Fruit fly (Drosophila melanogaster): ENCODE results near the gene Ggt-1.

Ggt-1 gene

DNA sequence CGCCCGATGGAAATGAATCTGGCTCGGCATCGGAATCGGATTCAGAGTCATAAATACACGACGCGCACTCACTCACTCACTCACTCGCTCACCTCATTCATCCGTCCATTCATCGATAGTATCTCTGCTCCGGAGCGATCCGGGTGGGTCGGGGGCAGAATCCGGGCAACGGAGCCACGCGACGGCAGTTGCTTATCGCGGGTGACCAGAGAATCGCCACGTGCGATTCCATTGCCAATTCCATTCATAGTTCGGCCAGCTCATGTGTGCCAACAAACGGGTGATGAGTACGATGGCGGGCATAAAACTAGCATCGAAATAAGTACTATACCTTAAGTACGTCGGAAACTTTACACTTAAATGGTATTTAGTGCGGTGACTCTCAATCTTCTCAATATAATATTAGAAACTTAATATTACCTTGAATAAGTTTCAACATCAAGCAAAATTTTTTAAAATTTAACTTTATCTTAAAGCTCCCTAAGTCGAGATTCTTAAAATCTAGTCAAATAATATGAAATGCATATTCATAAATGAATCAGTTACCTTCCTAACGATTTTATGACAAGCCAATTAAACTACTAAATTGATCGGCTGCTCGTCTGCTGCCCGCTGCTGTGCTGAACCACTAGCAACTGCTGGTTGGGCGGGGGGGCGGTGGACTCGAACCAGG lies 12.4 kb upstream of the Ggt-1 start (continued):
- TF ChIP-seq Ssrp (tag; optimal IDR thresholded peaks at IDR 0.05) (peak; percentile 46), CG10267 (tag; optimal IDR thresholded peaks at IDR 0.05) (peak; percentile 62), CG10431 (GFP tag; optimal IDR thresholded peaks at IDR 0.05) (no peak), CG8388 (GFP tag; optimal IDR thresholded peaks at IDR 0.05) (peak; percentile 48), da (GFP tag; optimal IDR thresholded peaks at IDR 0.05) (no peak), Sox102F (GFP tag; optimal IDR thresholded peaks at IDR 0.05) (peak; percentile 26), cad (GFP tag; optimal IDR thresholded peaks at IDR 0.05) (no peak), usp (GFP tag; optimal IDR thresholded peaks at IDR 0.05) (no peak), CG11456 (GFP tag; IDR thresholded peaks at IDR 0.05) (peak; percentile 10; the same call in 1 of the 3 replicates), CG14667 (GFP tag; IDR thresholded peaks at IDR 0.05) (0 out of 2 replicates have a peak, but pooled peaks have one; percentile 8), Bdp1 (GFP tag; optimal IDR thresholded peaks at IDR 0.05) (no peak), Hr51 (GFP tag; optimal IDR thresholded peaks at IDR 0.05) (peak in 1 of 2 experiments; percentile 32), NC2β (GFP tag; optimal IDR thresholded peaks at IDR 0.05) (no peak), CG10209 (GFP tag; optimal IDR thresholded peaks at IDR 0.05) (peak; percentile 52), CG1603 (tag; optimal IDR thresholded peaks at IDR 0.05) (peak; percentile 3), CG3726 (GFP tag; IDR thresholded peaks at IDR 0.05) (no peak), tll (GFP tag; optimal IDR thresholded peaks at IDR 0.05) (no peak), CG30403 (GFP tag; optimal IDR thresholded peaks at IDR 0.05) (peak; percentile 48), cwo (GFP tag; optimal IDR thresholded peaks at IDR 0.05) (peak; percentile 65), prd (optimal IDR thresholded peaks at IDR 0.05) (no peak), prd (GFP tag; IDR thresholded peaks at IDR 0.05) (peak; percentile 45; the same call in 1 of the 3 replicates), Hey (tag; optimal IDR thresholded peaks at IDR 0.05) (peak; percentile 65), CG17385 (GFP tag; optimal IDR thresholded peaks at IDR 0.05) (peak; percentile 7), repo (GFP tag; optimal IDR thresholded peaks at IDR 0.05) (no peak), CG32532 (GFP tag; IDR thresholded peaks at IDR 0.05) (0 out of 2 replicates have a peak, but pooled peaks have one; percentile 8), fu2 (GFP tag; optimal IDR thresholded peaks at IDR 0.05) (no peak), crol (GFP tag; IDR thresholded peaks at IDR 0.05) (0 out of 2 replicates have a peak, but pooled peaks have one; percentile 10), CG18599 (GFP tag; optimal IDR thresholded peaks at IDR 0.05) (peak; percentile 50), CG13894 (tag; optimal IDR thresholded peaks at IDR 0.05) (no peak), gem (tag; optimal IDR thresholded peaks at IDR 0.05) (peak; percentile 68), CG18619 (GFP tag; optimal IDR thresholded peaks at IDR 0.05) (peak; percentile 23), ara (GFP tag; IDR thresholded peaks at IDR 0.05) (no peak), Hsf (GFP tag; optimal IDR thresholded peaks at IDR 0.05) (peak; percentile 40), ERR (GFP tag; optimal IDR thresholded peaks at IDR 0.05) (no peak), CG6689 (GFP tag; IDR thresholded peaks at IDR 0.05) (peak; percentile 51; the same call in 1 of the 2 replicates), fd96Cb (tag; optimal IDR thresholded peaks at IDR 0.05) (peak; percentile 53), bsh (GFP tag; optimal IDR thresholded peaks at IDR 0.05) (peak in 1 of 2 experiments; percentile 53), stc (GFP tag; IDR thresholded peaks at IDR 0.05) (no peak), gsb-n (tag; optimal IDR thresholded peaks at IDR 0.05) (peak; percentile 6), CG11504 (tag; optimal IDR thresholded peaks at IDR 0.05) (peak; percentile 73), CG32772 (GFP tag; IDR thresholded peaks at IDR 0.05) (no peak), CG8359 (GFP tag; optimal IDR thresholded peaks at IDR 0.05; ENCODE audit: borderline replicate concordance) (peak; percentile 40), CG4424 (GFP tag; optimal IDR thresholded peaks at IDR 0.05) (peak; percentile 66), CTCF (GFP tag; optimal IDR thresholded peaks at IDR 0.05) (no peak), HLH3B (GFP tag; IDR thresholded peaks at IDR 0.05) (no peak), CG8281 (tag; optimal IDR thresholded peaks at IDR 0.05) (no peak), CG9797 (GFP tag; optimal IDR thresholded peaks at IDR 0.05) (no peak), so (GFP tag; IDR thresholded peaks at IDR 0.05) (no peak), sqz (GFP tag; optimal IDR thresholded peaks at IDR 0.05) (peak; percentile 29)

Measured in whole organism, embryonic.